Fruit fly (Drosophila melanogaster) whole organism, embryonic: ENCODE results near the gene CG9044.

Source experiments
- BtbVII ChIP-seq: fragments of 200-800 bp; sonication (Bioruptor generic); optimal IDR thresholded peaks from 3 replicates; lab custom pipeline; 2017; ENCODE audit warnings: missing biosample characterization, mild to moderate bottlenecking, missing genetic modification characterization
- C15 ChIP-seq: fragments of 200-800 bp; sonication (Bioruptor generic); IDR thresholded peaks from 3 replicates; pipeline ENCODE4 v1.3.6; 2022; ENCODE audit warnings: missing biosample characterization, missing genetic modification characterization
- CG10462 ChIP-seq: fragments of 200-800 bp; sonication (Bioruptor generic); optimal IDR thresholded peaks from 2 replicates; lab custom pipeline; 2016; ENCODE audit warnings: missing biosample characterization, missing genetic modification characterization
- CG10543 ChIP-seq: fragments of 200-800 bp; sonication (Bioruptor generic); optimal IDR thresholded peaks from 3 replicates; lab custom pipeline; 2017; ENCODE audit warnings: missing biosample characterization, mild to moderate bottlenecking, missing genetic modification characterization, moderate library complexity
- CG11247 ChIP-seq: fragments of 200-800 bp; sonication (Bioruptor generic); IDR thresholded peaks from 2 replicates; pipeline ENCODE4 v1.3.6; 2022; ENCODE audit warnings: missing biosample characterization, missing genetic modification characterization
- CG14667 ChIP-seq: fragments of 200-800 bp; sonication (Bioruptor generic); IDR thresholded peaks from 2 replicates; pipeline ENCODE4 v1.3.6; 2022; ENCODE audit warnings: missing biosample characterization, missing genetic modification characterization
- CG15601 ChIP-seq: fragments of 200-800 bp; sonication (Bioruptor generic); optimal IDR thresholded peaks from 3 replicates; lab custom pipeline; 2019; ENCODE audit warnings: missing biosample characterization, mild to moderate bottlenecking, missing genetic modification characterization, moderate library complexity
- CG1603 ChIP-seq: fragments of 200-800 bp; sonication (Bioruptor generic); optimal IDR thresholded peaks from 2 replicates; lab custom pipeline; 2019; ENCODE audit warnings: missing biosample characterization, mild to moderate bottlenecking, missing genetic modification characterization, moderate library complexity
- CG1832 ChIP-seq: fragments of 200-800 bp; sonication (Bioruptor generic); optimal IDR thresholded peaks from 2 replicates; lab custom pipeline; 2017; ENCODE audit warnings: missing biosample characterization, mild to moderate bottlenecking, missing genetic modification characterization, inconsistent platforms
- CG2129 ChIP-seq: fragments of 200-800 bp; sonication (Bioruptor generic); IDR thresholded peaks from 2 replicates; pipeline ENCODE4 v1.3.6; 2022; ENCODE audit warnings: missing biosample characterization, missing genetic modification characterization; ENCODE audit not compliant: partially characterized antibody
- CG2202 ChIP-seq: fragments of 200-800 bp; sonication (Bioruptor generic); optimal IDR thresholded peaks from 2 replicates; lab custom pipeline; 2018; ENCODE audit warnings: missing biosample characterization, mild to moderate bottlenecking, missing genetic modification characterization
- CG2678 ChIP-seq: fragments of 200-800 bp; sonication (Bioruptor generic); optimal IDR thresholded peaks from 3 replicates; lab custom pipeline; 2019; ENCODE audit warnings: missing biosample characterization, mild to moderate bottlenecking, missing genetic modification characterization, moderate library complexity
- CG31224 ChIP-seq: fragments of 200-800 bp; sonication (Bioruptor generic); IDR thresholded peaks from 2 replicates; pipeline ENCODE4 v1.3.6; 2022; ENCODE audit warnings: missing biosample characterization, missing genetic modification characterization
- CG3163 ChIP-seq: fragments of 200-800 bp; sonication (Bioruptor generic); optimal IDR thresholded peaks from 3 replicates; lab custom pipeline; 2016; ENCODE audit warnings: missing biosample characterization, missing genetic modification characterization
- CG3281 ChIP-seq: fragments of 200-800 bp; sonication (Bioruptor generic); optimal IDR thresholded peaks from 3 replicates; lab custom pipeline; 2017; ENCODE audit warnings: missing biosample characterization, mild to moderate bottlenecking, missing genetic modification characterization
- CG4360 ChIP-seq: fragments of 200-800 bp; sonication (Bioruptor generic); IDR thresholded peaks from 2 replicates; pipeline ENCODE4 v1.3.6; 2022; ENCODE audit warnings: missing biosample characterization, missing genetic modification characterization
- CG4617 ChIP-seq: fragments of 200-800 bp; sonication (Bioruptor generic); optimal IDR thresholded peaks from 3 replicates; lab custom pipeline; 2016; ENCODE audit warnings: missing biosample characterization, missing genetic modification characterization, borderline replicate concordance
- CG5180 ChIP-seq: fragments of 200-800 bp; sonication (Bioruptor generic); optimal IDR thresholded peaks from 3 replicates; lab custom pipeline; 2017; ENCODE audit warnings: missing biosample characterization, missing genetic modification characterization, mild to moderate bottlenecking, moderate library complexity, missing genetic modification reagents
- CG6175 ChIP-seq: fragments of 200-800 bp; sonication (Bioruptor generic); IDR thresholded peaks from 3 replicates; pipeline ENCODE4 v1.3.6; 2022; ENCODE audit warnings: missing biosample characterization, missing genetic modification characterization
- Fer1 ChIP-seq: fragments of 200-800 bp; sonication (Bioruptor generic); optimal IDR thresholded peaks from 2 replicates; lab custom pipeline; 2017; ENCODE audit warnings: missing biosample characterization, mild to moderate bottlenecking, missing genetic modification characterization
- HHEX ChIP-seq: fragments of 200-800 bp; sonication (Bioruptor generic); optimal IDR thresholded peaks from 3 replicates; lab custom pipeline; 2017; ENCODE audit warnings: missing biosample characterization, mild to moderate bottlenecking, missing genetic modification characterization, missing genetic modification reagents
- HmgZ ChIP-seq: fragments of 200-800 bp; sonication (Bioruptor generic); optimal IDR thresholded peaks from 2 replicates; lab custom pipeline; 2018; ENCODE audit warnings: missing biosample characterization, mild to moderate bottlenecking, missing genetic modification characterization
- Lim3 ChIP-seq: fragments of 200-800 bp; sonication (Bioruptor generic); IDR thresholded peaks from 2 replicates; pipeline ENCODE4 v1.3.6; 2022; ENCODE audit warnings: missing biosample characterization, missing genetic modification characterization
- Meics ChIP-seq: fragments of 200-800 bp; sonication (Bioruptor generic); optimal IDR thresholded peaks from 2 replicates; lab custom pipeline; 2017; ENCODE audit warnings: missing biosample characterization, mild to moderate bottlenecking, missing genetic modification characterization
- Mrtf ChIP-seq: fragments of 200-800 bp; sonication (Bioruptor generic); IDR thresholded peaks from 3 replicates; pipeline ENCODE4 v1.3.6; 2022; ENCODE audit warnings: missing biosample characterization, missing genetic modification characterization
- Sox102F ChIP-seq: fragments of 200-800 bp; sonication (Bioruptor generic); optimal IDR thresholded peaks from 2 replicates; lab custom pipeline; 2018; ENCODE audit warnings: missing biosample characterization, mild to moderate bottlenecking, missing genetic modification characterization, moderate library complexity
- ab ChIP-seq: fragments of 200-800 bp; sonication (Bioruptor generic); optimal IDR thresholded peaks from 2 replicates; lab custom pipeline; 2016; ENCODE audit warnings: missing biosample characterization, missing genetic modification characterization
- abd-A ChIP-seq: fragments of 200-800 bp; sonication (Bioruptor generic); optimal IDR thresholded peaks from 3 replicates; lab custom pipeline; 2019; ENCODE audit warnings: missing biosample characterization, mild to moderate bottlenecking, missing genetic modification characterization, moderate library complexity
- ash1 ChIP-seq: fragments of 200-800 bp; sonication (Bioruptor generic); optimal IDR thresholded peaks from 2 replicates; lab custom pipeline; 2018; ENCODE audit warnings: missing biosample characterization, mild to moderate bottlenecking, missing genetic modification characterization
- bowl ChIP-seq: fragments of 200-800 bp; sonication (Bioruptor generic); IDR thresholded peaks from 2 replicates; pipeline ENCODE4 v1.3.6; 2022; ENCODE audit warnings: missing biosample characterization, missing genetic modification characterization
- crol ChIP-seq: fragments of 200-800 bp; sonication (Bioruptor generic); IDR thresholded peaks from 2 replicates; pipeline ENCODE4 v1.3.6; 2022; ENCODE audit warnings: missing biosample characterization, missing genetic modification characterization
- dati ChIP-seq: fragments of 200-800 bp; sonication (Bioruptor generic); IDR thresholded peaks from 2 replicates; pipeline ENCODE4 v1.3.6; 2022; ENCODE audit warnings: missing biosample characterization, missing genetic modification characterization
- eyg ChIP-seq: fragments of 200-800 bp; sonication (Bioruptor generic); optimal IDR thresholded peaks from 3 replicates; lab custom pipeline; 2016; ENCODE audit warnings: missing biosample characterization, missing genetic modification characterization
- gce ChIP-seq: fragments of 200-800 bp; sonication (Bioruptor generic); IDR thresholded peaks from 3 replicates; pipeline ENCODE4 v1.3.6; 2022; ENCODE audit warnings: missing biosample characterization, missing genetic modification characterization
- gt ChIP-seq: fragments of 200-800 bp; sonication (Bioruptor generic); IDR thresholded peaks from 2 replicates; pipeline ENCODE4 v1.3.6; 2022; ENCODE audit warnings: missing biosample characterization, missing genetic modification characterization
- kah ChIP-seq: fragments of 200-800 bp; sonication (Bioruptor generic); optimal IDR thresholded peaks from 2 replicates; lab custom pipeline; 2018; ENCODE audit warnings: missing biosample characterization, mild to moderate bottlenecking, missing genetic modification characterization
- ken ChIP-seq: fragments of 200-800 bp; sonication (Bioruptor generic); IDR thresholded peaks from 3 replicates; pipeline ENCODE4 v1.3.6; 2022; ENCODE audit warnings: missing biosample characterization, missing genetic modification characterization
- pum ChIP-seq: fragments of 200-800 bp; sonication (Bioruptor generic); optimal IDR thresholded peaks from 2 replicates; lab custom pipeline; 2016; ENCODE audit warnings: missing biosample characterization, missing genetic modification characterization
- pzg ChIP-seq: fragments of 200-800 bp; sonication (Bioruptor generic); optimal IDR thresholded peaks from 3 replicates; lab custom pipeline; 2018; ENCODE audit warnings: missing biosample characterization, mild to moderate bottlenecking, missing genetic modification characterization, moderate library complexity
- repo ChIP-seq: fragments of 200-800 bp; sonication (Bioruptor generic); optimal IDR thresholded peaks from 2 replicates; lab custom pipeline; 2016; ENCODE audit warnings: missing biosample characterization, missing genetic modification characterization
- sc ChIP-seq, 3 experiments: fragments of >200 bp in 2 of 3; fragments of 200-800 bp in 1 of 3; sonication (Bioruptor generic) in 1 of 3; optimal IDR thresholded peaks; 2 replicates in 2 of 3; 3 replicates in 1 of 3; lab custom pipeline; 2017; ENCODE audit warnings: mild to moderate bottlenecking in 1 of 3, missing biosample characterization in 1 of 3, missing genetic modification characterization in 1 of 3, missing genetic modification reagents in 1 of 3
- sisA ChIP-seq: fragments of 200-800 bp; sonication (Bioruptor generic); IDR thresholded peaks from 2 replicates; pipeline ENCODE4 v1.3.6; 2022; ENCODE audit warnings: missing biosample characterization, missing genetic modification characterization
- slbo ChIP-seq: fragments of 200-800 bp; sonication (Bioruptor generic); IDR thresholded peaks from 2 replicates; pipeline ENCODE4 v1.3.6; 2022; ENCODE audit warnings: missing biosample characterization, missing genetic modification characterization
- slp2 ChIP-seq: fragments of 200-800 bp; sonication (Bioruptor generic); optimal IDR thresholded peaks from 2 replicates; lab custom pipeline; 2016; ENCODE audit warnings: missing biosample characterization, missing genetic modification characterization
- sob ChIP-seq: fragments of 200-800 bp; sonication (Bioruptor generic); IDR thresholded peaks from 2 replicates; pipeline ENCODE4 v1.3.6; 2022; ENCODE audit warnings: missing biosample characterization, missing genetic modification characterization
- sqz ChIP-seq: fragments of 200-800 bp; sonication (Bioruptor generic); optimal IDR thresholded peaks from 3 replicates; lab custom pipeline; 2018; ENCODE audit warnings: missing biosample characterization, mild to moderate bottlenecking, missing genetic modification characterization
- stc ChIP-seq: fragments of 200-800 bp; sonication (Bioruptor generic); IDR thresholded peaks from 2 replicates; pipeline ENCODE4 v1.3.6; 2022; ENCODE audit warnings: missing biosample characterization, missing genetic modification characterization
- tx ChIP-seq: fragments of 200-800 bp; sonication (Bioruptor generic); optimal IDR thresholded peaks from 2 replicates; lab custom pipeline; 2016; ENCODE audit warnings: missing biosample characterization, missing genetic modification characterization
- zfh2 ChIP-seq: fragments of 200-800 bp; sonication (Bioruptor generic); optimal IDR thresholded peaks from 2 replicates; lab custom pipeline; 2016; ENCODE audit warnings: missing biosample characterization, missing genetic modification characterization

Gene CG9044

DNA sequence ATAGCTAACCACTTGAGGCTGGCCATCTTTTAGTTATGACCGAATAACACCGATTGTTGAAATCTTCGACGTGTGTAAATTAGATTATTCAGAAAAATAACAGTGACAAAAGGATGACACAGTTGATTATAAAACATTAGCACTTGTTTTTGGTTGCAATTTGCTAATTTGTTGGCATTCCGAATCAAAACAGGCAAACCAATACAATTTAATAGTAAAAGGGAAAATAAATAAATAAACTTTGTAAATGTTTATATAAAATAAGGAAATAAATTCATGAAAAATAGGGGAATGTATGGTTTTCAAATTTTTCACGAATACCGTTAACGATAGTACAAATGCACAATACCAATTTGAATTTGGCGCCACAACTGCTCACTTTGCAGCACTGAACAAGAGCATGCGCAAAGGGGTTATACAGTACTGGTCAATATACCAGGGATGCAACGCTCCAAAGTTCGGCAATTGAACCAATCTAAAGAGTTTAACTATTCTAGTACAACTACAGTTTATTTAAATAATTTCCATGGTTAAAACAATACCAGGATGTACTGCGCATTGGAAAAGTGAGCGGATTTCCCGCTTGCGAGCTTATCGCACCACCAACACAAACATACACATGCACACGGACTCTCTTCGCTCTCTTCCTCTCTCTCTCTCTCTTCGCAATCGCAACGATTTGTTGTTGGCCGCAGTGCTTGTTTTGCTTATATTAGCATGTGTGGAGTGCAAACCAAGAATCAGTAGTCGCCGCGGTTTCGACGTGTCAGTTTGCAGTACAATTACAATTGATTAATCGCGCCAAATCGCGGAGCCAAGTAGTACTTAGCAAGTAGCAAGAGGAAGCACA is 5.8 kb upstream of the CG9044 start, which contains the start of the genes Sfp26Ad and Gpdh1 (continued):
- peak; percentile 1 for TF ChIP-seq kah
- peak; percentile 59 for TF ChIP-seq HHEX
- peak; percentile 70 for TF ChIP-seq CG11247 (GFP tag; lab: Robert Waterston, UW)
- peak; percentile 46 for TF ChIP-seq stc
- peak; percentile 60 for TF ChIP-seq CG3281
- TF ChIP-seq CG6175 (GFP tag; lab: Robert Waterston, UW) = peak; percentile 57; the same call in 2 of the 3 replicates
- peak; percentile 91 for TF ChIP-seq CG4617 (GFP tag; lab: Kevin White, UChicago)
- TF ChIP-seq BtbVII (GFP tag; lab: Kevin White, UChicago) = peak; percentile 61
- TF ChIP-seq sisA (GFP tag; lab: Robert Waterston, UW) = peak; percentile 65
- TF ChIP-seq ash1 = no peak
- peak; percentile 65 for TF ChIP-seq Sox102F (GFP tag; lab: Kevin White, UChicago)
- TF ChIP-seq sob (GFP tag; lab: Robert Waterston, UW) = peak; percentile 84
- no peak for TF ChIP-seq bowl (GFP tag; lab: Robert Waterston, UW)
- TF ChIP-seq zfh2 (GFP tag; lab: Kevin White, UChicago) = peak; percentile 76
- TF ChIP-seq abd-A (tag; lab: Kevin White, UChicago) = no peak
- no peak for TF ChIP-seq Lim3 (GFP tag; lab: Robert Waterston, UW)
- peak; percentile 72 for TF ChIP-seq ken
- peak; percentile 96 for TF ChIP-seq pzg (GFP tag; lab: Kevin White, UChicago)
- TF ChIP-seq dati (GFP tag; lab: Robert Waterston, UW) = no peak
- TF ChIP-seq ab (GFP tag; lab: Kevin White, UChicago) = peak; percentile 26
- TF ChIP-seq gt (GFP tag; lab: Robert Waterston, UW) = 0 out of 2 replicates have a peak, but pooled peaks have one; percentile 28
- peak; percentile 49 for TF ChIP-seq CG10462 (GFP tag; lab: Kevin White, UChicago)
- TF ChIP-seq repo (GFP tag; lab: Kevin White, UChicago) = peak; percentile 72
- peak; percentile 71 for TF ChIP-seq eyg (GFP tag; lab: Kevin White, UChicago)
- peak; percentile 36 for TF ChIP-seq sqz (GFP tag; lab: Kevin White, UChicago)
- no peak for TF ChIP-seq C15 (GFP tag; lab: Robert Waterston, UW)
- no peak for TF ChIP-seq crol (GFP tag; lab: Robert Waterston, UW)
- peak; percentile 84 for TF ChIP-seq Fer1 (GFP tag; lab: Kevin White, UChicago)
- TF ChIP-seq CG2129 = no peak
- TF ChIP-seq CG4360 (GFP tag; lab: Robert Waterston, UW) = peak; percentile 73
- TF ChIP-seq slbo = peak; percentile 90
- TF ChIP-seq slp2 = peak; percentile 59
- peak; percentile 69 for TF ChIP-seq CG15601 (tag; lab: Kevin White, UChicago)
- peak; percentile 74 for TF ChIP-seq Meics (GFP tag; lab: Kevin White, UChicago)
- peak; percentile 17 for TF ChIP-seq CG5180 (GFP tag; lab: Kevin White, UChicago)
- TF ChIP-seq pum (GFP tag; lab: Kevin White, UChicago) = peak; percentile 72
- no peak for TF ChIP-seq sc (optimal IDR thresholded peaks at IDR 0.05; lab: Kevin White, UChicago)
- no peak for TF ChIP-seq sc (GFP tag; optimal IDR thresholded peaks at IDR 0.05; lab: Kevin White, UChicago)
- TF ChIP-seq HmgZ = peak; percentile 80
- peak; percentile 72 for TF ChIP-seq CG2678 (tag; lab: Kevin White, UChicago)
- TF ChIP-seq tx = peak; percentile 83
- TF ChIP-seq CG2202 = peak; percentile 12
- no peak for TF ChIP-seq CG1832 (GFP tag; lab: Kevin White, UChicago)
- TF ChIP-seq Mrtf = peak; percentile 46; the same call in 1 of the 3 replicates
- peak; percentile 68 for TF ChIP-seq CG10543
- peak; percentile 80 for TF ChIP-seq CG3163 (GFP tag; lab: Kevin White, UChicago)
- no peak for TF ChIP-seq CG31224 (GFP tag; lab: Robert Waterston, UW)
- peak; percentile 45 for TF ChIP-seq CG14667
- peak; percentile 82 for TF ChIP-seq CG1603
- no peak; the same call in 2 of the 3 replicates for TF ChIP-seq gce (GFP tag; lab: Robert Waterston, UW)
